Fruit fly (Drosophila melanogaster) whole organism, embryonic: ENCODE results near the gene CG31778.

ENCODE experiments used
- BEAF-32 ChIP-seq: fragments of 200-800 bp; sonication (Bioruptor generic); optimal IDR thresholded peaks from 3 replicates; lab custom pipeline; 2017; ENCODE audit warnings: missing biosample characterization, missing genetic modification characterization, mild to moderate bottlenecking, moderate library complexity, missing genetic modification reagents
- Bdp1 ChIP-seq: fragments of 200-800 bp; sonication (Bioruptor generic); optimal IDR thresholded peaks from 3 replicates; lab custom pipeline; 2016; ENCODE audit warnings: missing biosample characterization, missing genetic modification characterization
- CG11723 ChIP-seq: fragments of 200-800 bp; sonication (Bioruptor generic); optimal IDR thresholded peaks from 2 replicates; lab custom pipeline; 2017; ENCODE audit warnings: missing biosample characterization, mild to moderate bottlenecking, missing genetic modification characterization
- CG12236 ChIP-seq: fragments of 200-800 bp; sonication (Bioruptor generic); optimal IDR thresholded peaks from 2 replicates; lab custom pipeline; 2016; ENCODE audit warnings: missing biosample characterization, missing genetic modification characterization
- CG13287 ChIP-seq: fragments of 200-800 bp; sonication (Bioruptor generic); IDR thresholded peaks from 2 replicates; pipeline ENCODE4 v1.3.6; 2022; ENCODE audit warnings: missing biosample characterization, missing genetic modification characterization; ENCODE audit not compliant: partially characterized antibody
- CG1603 ChIP-seq: fragments of 200-800 bp; sonication (Bioruptor generic); optimal IDR thresholded peaks from 2 replicates; lab custom pipeline; 2019; ENCODE audit warnings: missing biosample characterization, mild to moderate bottlenecking, missing genetic modification characterization, moderate library complexity
- CG16863 ChIP-seq: fragments of 200-800 bp; sonication (Bioruptor generic); optimal IDR thresholded peaks from 3 replicates; lab custom pipeline; 2016; ENCODE audit warnings: missing biosample characterization, missing genetic modification characterization
- CG2199 ChIP-seq: fragments of 200-800 bp; sonication (Bioruptor generic); IDR thresholded peaks from 3 replicates; pipeline ENCODE4 v1.3.6; 2022; ENCODE audit warnings: missing biosample characterization, missing genetic modification characterization
- CG33557 ChIP-seq: fragments of 200-800 bp; sonication (Bioruptor generic); optimal IDR thresholded peaks from 2 replicates; lab custom pipeline; 2019; ENCODE audit warnings: missing biosample characterization, mild to moderate bottlenecking, missing genetic modification characterization, moderate library complexity
- CG42726 ChIP-seq: fragments of 200-800 bp; sonication (Bioruptor generic); IDR thresholded peaks from 2 replicates; pipeline ENCODE4 v1.3.6; 2022; ENCODE audit warnings: missing biosample characterization, missing genetic modification characterization; ENCODE audit not compliant: partially characterized antibody
- CG5180 ChIP-seq: fragments of 200-800 bp; sonication (Bioruptor generic); optimal IDR thresholded peaks from 3 replicates; lab custom pipeline; 2017; ENCODE audit warnings: missing biosample characterization, missing genetic modification characterization, mild to moderate bottlenecking, moderate library complexity, missing genetic modification reagents
- CG7963 ChIP-seq: fragments of 200-800 bp; sonication (Bioruptor generic); IDR thresholded peaks from 3 replicates; pipeline ENCODE4 v1.3.6; 2022; ENCODE audit warnings: missing biosample characterization, missing genetic modification characterization; ENCODE audit not compliant: partially characterized antibody
- CG8281 ChIP-seq: fragments of 200-800 bp; sonication (Bioruptor generic); optimal IDR thresholded peaks from 2 replicates; lab custom pipeline; 2018; ENCODE audit warnings: missing biosample characterization, mild to moderate bottlenecking, missing genetic modification characterization, moderate library complexity
- CG9437 ChIP-seq: fragments of 200-800 bp; sonication (Bioruptor generic); optimal IDR thresholded peaks from 2 replicates; lab custom pipeline; 2018; ENCODE audit warnings: missing biosample characterization, mild to moderate bottlenecking, missing genetic modification characterization
- Deaf1 ChIP-seq: fragments of 200-800 bp; optimal IDR thresholded peaks from 3 replicates; lab custom pipeline; 2019; ENCODE audit warnings: missing biosample characterization, mild to moderate bottlenecking, missing genetic modification characterization, moderate library complexity
- Fer1 ChIP-seq: fragments of 200-800 bp; sonication (Bioruptor generic); optimal IDR thresholded peaks from 2 replicates; lab custom pipeline; 2017; ENCODE audit warnings: missing biosample characterization, mild to moderate bottlenecking, missing genetic modification characterization
- Lhr ChIP-seq: fragments of 200-800 bp; sonication (Bioruptor generic); optimal IDR thresholded peaks from 3 replicates; lab custom pipeline; 2017; ENCODE audit warnings: mild to moderate bottlenecking, missing biosample characterization, missing genetic modification reagents, missing genetic modification characterization
- Nf-YB ChIP-seq: fragments of 200-800 bp; sonication (Bioruptor generic); optimal IDR thresholded peaks from 3 replicates; lab custom pipeline; 2019; ENCODE audit warnings: missing biosample characterization, mild to moderate bottlenecking, missing genetic modification characterization, moderate library complexity
- Pdp1 ChIP-seq, 2 experiments: fragments of 200-800 bp; sonication (Bioruptor generic); optimal IDR thresholded peaks; 3 replicates each; lab custom pipeline; 2016; ENCODE audit warnings: missing biosample characterization in 2 of 2, missing genetic modification characterization in 2 of 2, mild to moderate bottlenecking in 1 of 2, moderate library complexity in 1 of 2
- Poxn ChIP-seq: fragments of 200-800 bp; sonication (Bioruptor generic); IDR thresholded peaks from 2 replicates; pipeline ENCODE4 v1.3.6; 2022; ENCODE audit warnings: missing biosample characterization, missing genetic modification characterization
- Sox100B ChIP-seq: fragments of 200-800 bp; sonication (Bioruptor generic); optimal IDR thresholded peaks from 3 replicates; lab custom pipeline; 2018; ENCODE audit warnings: missing biosample characterization, mild to moderate bottlenecking, missing genetic modification characterization
- Sry-β ChIP-seq: fragments of 200-800 bp; sonication (Bioruptor generic); optimal IDR thresholded peaks from 2 replicates; lab custom pipeline; 2018; ENCODE audit warnings: missing biosample characterization, mild to moderate bottlenecking, missing genetic modification characterization, moderate library complexity
- YL-1 ChIP-seq: fragments of 200-800 bp; sonication (Bioruptor generic); optimal IDR thresholded peaks from 3 replicates; lab custom pipeline; 2017; ENCODE audit warnings: missing biosample characterization, mild to moderate bottlenecking, missing genetic modification characterization
- az2 ChIP-seq: fragments of 200-800 bp; sonication (Bioruptor generic); optimal IDR thresholded peaks from 3 replicates; lab custom pipeline; 2016; ENCODE audit warnings: missing biosample characterization, missing genetic modification characterization
- cg ChIP-seq: fragments of 200-800 bp; sonication (Bioruptor generic); optimal IDR thresholded peaks from 3 replicates; lab custom pipeline; 2019; ENCODE audit warnings: missing biosample characterization, mild to moderate bottlenecking, missing genetic modification characterization, moderate library complexity
- chinmo ChIP-seq: fragments of 200-800 bp; sonication (Bioruptor generic); IDR thresholded peaks from 4 replicates; pipeline ENCODE4 v1.3.6; 2022; ENCODE audit warnings: missing biosample characterization, missing genetic modification characterization; ENCODE audit not compliant: partially characterized antibody
- ems ChIP-seq: fragments of 200-800 bp; sonication (Bioruptor generic); optimal IDR thresholded peaks from 3 replicates; lab custom pipeline; 2016; ENCODE audit warnings: missing biosample characterization, missing genetic modification characterization
- esg ChIP-seq: fragments of 200-800 bp; sonication (Bioruptor generic); conservative IDR thresholded peaks from 2 replicates; pipeline ENCODE4 v1.3.6; 2022; ENCODE audit warnings: missing biosample characterization, missing genetic modification characterization
- gcm ChIP-seq: fragments of 200-800 bp; sonication (Bioruptor generic); optimal IDR thresholded peaks from 2 replicates; lab custom pipeline; 2019; ENCODE audit warnings: missing biosample characterization, mild to moderate bottlenecking, missing genetic modification characterization, moderate library complexity
- gcm2 ChIP-seq: fragments of 200-800 bp; sonication (Bioruptor generic); optimal IDR thresholded peaks from 2 replicates; lab custom pipeline; 2016; ENCODE audit warnings: missing biosample characterization, missing genetic modification characterization
- gt ChIP-seq: fragments of 200-800 bp; sonication (Bioruptor generic); IDR thresholded peaks from 2 replicates; pipeline ENCODE4 v1.3.6; 2022; ENCODE audit warnings: missing biosample characterization, missing genetic modification characterization
- ind ChIP-seq: fragments of 200-800 bp; sonication (Bioruptor generic); optimal IDR thresholded peaks from 3 replicates; lab custom pipeline; 2016; ENCODE audit warnings: missing biosample characterization, missing genetic modification characterization
- kah ChIP-seq: fragments of 200-800 bp; sonication (Bioruptor generic); optimal IDR thresholded peaks from 2 replicates; lab custom pipeline; 2018; ENCODE audit warnings: missing biosample characterization, mild to moderate bottlenecking, missing genetic modification characterization
- otp ChIP-seq: fragments of 200-800 bp; sonication (Bioruptor generic); IDR thresholded peaks from 3 replicates; pipeline ENCODE4, ENCODE4 v1.3.6; 2022; ENCODE audit warnings: missing biosample characterization, missing genetic modification characterization
- pfk ChIP-seq: fragments of 200-800 bp; sonication (Bioruptor generic); optimal IDR thresholded peaks from 2 replicates; lab custom pipeline; 2018; ENCODE audit warnings: missing biosample characterization, mild to moderate bottlenecking, missing genetic modification characterization, moderate library complexity
- ro ChIP-seq: fragments of 200-800 bp; sonication (Bioruptor generic); IDR thresholded peaks from 2 replicates; pipeline ENCODE4 v1.3.6; 2022; ENCODE audit warnings: missing biosample characterization, missing genetic modification characterization
- sens ChIP-seq: fragments of 200-800 bp; sonication (Bioruptor generic); peaks from one replicate; lab custom pipeline; 2016; ENCODE audit warnings: missing biosample characterization, missing genetic modification characterization
- slbo ChIP-seq: fragments of 200-800 bp; sonication (Bioruptor generic); IDR thresholded peaks from 2 replicates; pipeline ENCODE4 v1.3.6; 2022; ENCODE audit warnings: missing biosample characterization, missing genetic modification characterization
- sr ChIP-seq: fragments of 200-800 bp; sonication (Bioruptor generic); IDR thresholded peaks from 3 replicates; pipeline ENCODE4 v1.3.6; 2022; ENCODE audit warnings: missing biosample characterization, missing genetic modification characterization
- ssp ChIP-seq: fragments of 200-800 bp; sonication (Bioruptor generic); IDR thresholded peaks from 2 replicates; pipeline ENCODE4 v1.3.6; 2022; ENCODE audit warnings: missing biosample characterization, missing genetic modification characterization
- vnd ChIP-seq: fragments of 200-800 bp; sonication (Bioruptor generic); IDR thresholded peaks from 3 replicates; pipeline ENCODE4 v1.3.6; 2022; ENCODE audit warnings: missing biosample characterization, missing genetic modification characterization; ENCODE audit not compliant: partially characterized antibody
- vvl ChIP-seq: fragments of 200-800 bp; sonication (Bioruptor generic); IDR thresholded peaks from 2 replicates; pipeline ENCODE4 v1.3.6; 2022; ENCODE audit warnings: missing biosample characterization, missing genetic modification characterization
- wdn ChIP-seq: fragments of 200-800 bp; sonication (Bioruptor generic); IDR thresholded peaks from 2 replicates; pipeline ENCODE4 v1.3.6; 2022; ENCODE audit warnings: missing biosample characterization, missing genetic modification characterization

The CG31778 gene

dm6 chr2L:3655698-3656105 is 49.6 kb downstream of the CG31778 start (continued):
- TF ChIP-seq CG1603 (tag; lab: Kevin White, UChicago): peak; percentile 98
- TF ChIP-seq CG11723: peak; percentile 98
- peak; percentile 91 for TF ChIP-seq YL-1 (GFP tag; lab: Kevin White, UChicago)
- TF ChIP-seq ro (GFP tag; lab: Robert Waterston, UW): peak; percentile 93
- TF ChIP-seq az2: peak; percentile 98
- peak; percentile 97 for TF ChIP-seq otp
- peak; percentile 93 for TF ChIP-seq Poxn (GFP tag; lab: Robert Waterston, UW)
- TF ChIP-seq Nf-YB: peak; percentile 89
- TF ChIP-seq CG5180: peak; percentile 92
- peak; percentile 100 for TF ChIP-seq sens
- peak; percentile 97 for TF ChIP-seq CG33557 (GFP tag; lab: Kevin White, UChicago)
- TF ChIP-seq CG13287 (GFP tag; lab: Robert Waterston, UW): peak; percentile 35
- TF ChIP-seq BEAF-32 (GFP tag; lab: Kevin White, UChicago): peak; percentile 24
- TF ChIP-seq CG9437 (GFP tag; lab: Kevin White, UChicago): peak; percentile 93
- TF ChIP-seq Sox100B (GFP tag; lab: Kevin White, UChicago): peak; percentile 98
- TF ChIP-seq CG7963 (GFP tag; lab: Robert Waterston, UW): no peak
- TF ChIP-seq ssp (GFP tag; lab: Robert Waterston, UW): peak; percentile 89
- peak; percentile 97 for TF ChIP-seq esg
- peak; percentile 87 for TF ChIP-seq Deaf1
- peak; percentile 76 for TF ChIP-seq pfk (GFP tag; lab: Kevin White, UChicago)
- TF ChIP-seq gcm2 (GFP tag; lab: Kevin White, UChicago): peak; percentile 96
- peak; percentile 99 for TF ChIP-seq gcm (GFP tag; lab: Kevin White, UChicago)
- TF ChIP-seq wdn (GFP tag; lab: Robert Waterston, UW): peak; percentile 97
- TF ChIP-seq cg (GFP tag; lab: Kevin White, UChicago): no peak
- peak; percentile 98 for TF ChIP-seq CG16863
- TF ChIP-seq CG42726 (GFP tag; lab: Robert Waterston, UW): no peak
- TF ChIP-seq Bdp1: peak; percentile 91
- peak; percentile 57 for TF ChIP-seq Sry-β (GFP tag; lab: Kevin White, UChicago)
- peak; percentile 92 for TF ChIP-seq CG8281 (tag; lab: Kevin White, UChicago)
- peak; percentile 99 for TF ChIP-seq ind (GFP tag; lab: Kevin White, UChicago)
- peak; percentile 93 for TF ChIP-seq Lhr (GFP tag; lab: Kevin White, UChicago)
- peak; percentile 99 for TF ChIP-seq Fer1 (GFP tag; lab: Kevin White, UChicago)
- TF ChIP-seq vnd (GFP tag; lab: Robert Waterston, UW): no peak
- peak; percentile 98 for TF ChIP-seq ems
- TF ChIP-seq CG12236 (GFP tag; lab: Kevin White, UChicago): peak; percentile 97
- TF ChIP-seq CG2199 (GFP tag; lab: Robert Waterston, UW): peak; percentile 91
- peak; percentile 95 for TF ChIP-seq gt (GFP tag; lab: Robert Waterston, UW)

- TF ChIP-seq sr (peak; percentile 35; the same call in 1 of the 3 replicates), Pdp1 (GFP tag; optimal IDR thresholded peaks at IDR 0.05; lab: Kevin White, UChicago) (peak in 1 of 2 experiments; percentile 77), vvl (GFP tag; lab: Robert Waterston, UW) (peak; percentile 75; the same call in 1 of the 2 replicates), slbo (GFP tag; lab: Robert Waterston, UW) (no peak), chinmo (GFP tag; lab: Robert Waterston, UW) (0 out of 4 replicates have a peak, but pooled peaks have one; percentile 25), kah (GFP tag; lab: Kevin White, UChicago) (peak; percentile 97)
These were observed 50.2 kb downstream of the CG31778 start for dm6 chr2L:3654956-3655618.
